Worm (Caenorhabditis elegans): ENCODE data around the gene ZK418.10.
A peak's percentile ranks its signal among the peaks of the same experiment; 100 is the strongest.

Gene ZK418.10

DNA sequence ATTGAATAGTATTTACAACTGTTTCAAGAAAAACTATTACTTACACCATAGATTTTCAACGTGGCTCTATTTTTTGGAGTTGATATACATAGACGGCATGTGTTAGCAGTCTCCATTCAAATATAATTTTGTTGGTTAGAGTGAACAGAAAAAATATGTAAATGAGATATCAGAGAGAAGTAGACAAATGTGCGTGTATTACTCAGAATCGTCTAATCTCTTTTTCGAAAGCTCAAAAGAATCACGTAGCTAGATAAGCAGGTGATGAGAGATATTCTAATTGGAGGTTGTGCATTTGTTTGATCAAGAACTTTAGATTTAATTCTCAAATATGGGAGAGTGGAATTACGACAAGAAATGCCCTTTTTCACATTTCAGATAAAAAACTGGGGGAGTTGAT, at the start of gene ZK418.10:
ZK418.10 (minus strand) TSS at position 148 of the 400 bp plus-strand sequence.
- TF ChIP-seq ztf-4 (tag; optimal IDR thresholded peaks at IDR 0.05) = no peak
- no peak for TF ChIP-seq ama-1 (optimal IDR thresholded peaks at IDR 0.05)
- TF ChIP-seq nhr-28 (tag; optimal IDR thresholded peaks at IDR 0.05) = no peak
- TF ChIP-seq unc-39 (tag; optimal IDR thresholded peaks at IDR 0.05) = no peak
- no peak for TF ChIP-seq lin-39 (tag; optimal IDR thresholded peaks at IDR 0.05)
- TF ChIP-seq jun-1 (tag; optimal IDR thresholded peaks at IDR 0.05) = no peak
- no peak for TF ChIP-seq ZK546.5 (tag; optimal IDR thresholded peaks at IDR 0.05)
- no peak for TF ChIP-seq lin-15B (tag; optimal IDR thresholded peaks at IDR 0.05)
- TF ChIP-seq nhr-237 (tag; optimal IDR thresholded peaks at IDR 0.05) = no peak
- TF ChIP-seq unc-62 (GFP tag; optimal IDR thresholded peaks at IDR 0.05) = no peak
- no peak for TF ChIP-seq skn-1 (tag; optimal IDR thresholded peaks at IDR 0.05)
- TF ChIP-seq lsy-12 (tag; optimal IDR thresholded peaks at IDR 0.05) = no peak
- TF ChIP-seq nhr-76 (tag; optimal IDR thresholded peaks at IDR 0.05) = no peak
- TF ChIP-seq elt-3 (tag; optimal IDR thresholded peaks at IDR 0.05) = no peak
- no peak for TF ChIP-seq nhr-23 (tag; optimal IDR thresholded peaks at IDR 0.05)
- TF ChIP-seq pqm-1 (tag; optimal IDR thresholded peaks at IDR 0.05) = no peak
- TF ChIP-seq ceh-82 (tag; optimal IDR thresholded peaks at IDR 0.05) = no peak
- no peak for TF ChIP-seq fos-1 (tag; optimal IDR thresholded peaks at IDR 0.05)
- no peak for TF ChIP-seq fkh-2 (tag; optimal IDR thresholded peaks at IDR 0.05)

DNA sequence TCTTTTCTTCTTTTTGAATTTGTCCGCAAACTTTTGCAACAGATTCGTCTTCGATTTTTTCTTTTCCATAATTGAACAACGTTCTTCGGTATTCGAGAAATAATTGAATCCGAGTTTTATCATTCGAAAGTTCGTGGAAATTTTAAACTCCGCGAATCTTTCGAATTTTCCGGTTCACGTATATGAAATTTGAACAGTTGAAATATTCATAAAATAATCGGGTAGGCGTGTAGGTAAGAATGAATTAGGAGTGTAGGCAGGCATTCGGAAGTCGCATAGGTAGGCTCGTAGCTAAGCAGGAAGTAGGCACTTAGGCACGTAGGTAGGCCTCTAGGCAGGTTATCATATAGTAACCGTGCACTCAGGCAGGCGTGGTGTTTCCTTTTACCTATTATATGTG, 47.7 kb upstream of the ZK418.10 start, which contains the start of gene B0280.11:
B0280.11 (minus strand) TSS at position 101 of the 400 bp plus-strand sequence.
- TF ChIP-seq unc-39 (tag; optimal IDR thresholded peaks at IDR 0.05) = no peak

DNA sequence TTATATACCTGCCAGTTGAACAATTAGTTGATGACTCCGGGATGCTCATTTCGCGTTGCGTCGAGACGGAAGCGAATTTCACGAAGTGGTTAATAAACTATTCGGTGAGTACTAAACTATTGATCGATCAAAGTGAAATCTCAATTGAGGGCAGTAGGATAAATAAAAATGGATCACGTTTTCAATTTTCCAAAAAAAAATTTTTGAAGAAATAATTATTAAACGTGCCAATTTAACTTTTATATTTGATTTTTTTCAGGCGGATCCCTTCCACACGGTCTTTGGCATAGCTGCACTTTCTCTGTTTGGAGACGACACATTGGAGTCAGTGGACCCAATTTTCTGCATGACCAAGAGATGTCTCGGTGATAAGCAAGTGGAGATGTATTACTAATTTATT, 45.5 kb upstream of the ZK418.10 start, which contains the start of gene B0280.17:
B0280.17 (minus strand) TSS at position 101 of the 400 bp plus-strand sequence.
- TF ChIP-seq unc-39 (tag; optimal IDR thresholded peaks at IDR 0.05) (no peak), nhr-67 (tag; optimal IDR thresholded peaks at IDR 0.05) (no peak), ama-1 (optimal IDR thresholded peaks at IDR 0.05) (no peak), elt-3 (tag; optimal IDR thresholded peaks at IDR 0.05) (no peak)

DNA sequence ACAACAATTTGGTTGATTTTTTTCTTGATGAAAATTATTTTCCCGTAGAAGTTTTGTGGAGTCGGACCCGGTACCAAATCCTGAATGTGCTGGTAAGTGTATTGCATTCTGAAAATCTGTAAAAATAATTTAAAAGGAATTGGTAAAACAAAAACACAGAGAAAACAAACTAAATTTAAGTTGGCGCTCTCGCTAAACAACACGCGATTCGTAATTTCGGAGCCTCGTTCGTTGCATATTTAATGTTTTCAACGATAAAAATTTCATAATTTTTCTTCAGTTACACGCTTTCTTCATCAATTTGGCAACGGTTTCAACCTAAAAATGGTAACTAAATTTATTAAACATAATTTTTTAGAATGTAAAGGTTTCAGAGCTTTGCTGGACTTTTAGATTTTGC, 43.1 kb upstream of the ZK418.10 start, which contains the start of the genes pot-1 and ggtb-1:
pot-1 (minus strand) TSS at position 120 of the 400 bp plus-strand sequence.
ggtb-1 (plus strand) TSS at position 208 of the 400 bp plus-strand sequence.
- TF ChIP-seq nfya-1 (tag; optimal IDR thresholded peaks at IDR 0.05; ENCODE audit: insufficient read depth) = peak; percentile 6
- TF ChIP-seq lin-15B (tag; optimal IDR thresholded peaks at IDR 0.05) = peak; percentile 5
- TF ChIP-seq mdl-1 (tag; optimal IDR thresholded peaks at IDR 0.05) = no peak
- no peak for TF ChIP-seq lsy-12 (tag; optimal IDR thresholded peaks at IDR 0.05)
- no peak for TF ChIP-seq unc-62 (GFP tag; optimal IDR thresholded peaks at IDR 0.05)
- TF ChIP-seq fkh-10 (GFP tag; optimal IDR thresholded peaks at IDR 0.05) = no peak
- TF ChIP-seq pha-4 (tag; optimal IDR thresholded peaks at IDR 0.05) = peak; percentile 31
- no peak for TF ChIP-seq ztf-11 (tag; optimal IDR thresholded peaks at IDR 0.05)
- TF ChIP-seq ceh-82 (tag; optimal IDR thresholded peaks at IDR 0.05) = no peak
- no peak for TF ChIP-seq nhr-12 (tag; optimal IDR thresholded peaks at IDR 0.05)
- no peak for TF ChIP-seq fos-1 (tag; optimal IDR thresholded peaks at IDR 0.05)
- TF ChIP-seq skn-1 (tag; optimal IDR thresholded peaks at IDR 0.05) = no peak
- TF ChIP-seq tbx-2 (tag; optimal IDR thresholded peaks at IDR 0.05) = no peak
- TF ChIP-seq nhr-25 (tag; optimal IDR thresholded peaks at IDR 0.05) = no peak
- TF ChIP-seq elt-2 (tag; optimal IDR thresholded peaks at IDR 0.05) = no peak

DNA sequence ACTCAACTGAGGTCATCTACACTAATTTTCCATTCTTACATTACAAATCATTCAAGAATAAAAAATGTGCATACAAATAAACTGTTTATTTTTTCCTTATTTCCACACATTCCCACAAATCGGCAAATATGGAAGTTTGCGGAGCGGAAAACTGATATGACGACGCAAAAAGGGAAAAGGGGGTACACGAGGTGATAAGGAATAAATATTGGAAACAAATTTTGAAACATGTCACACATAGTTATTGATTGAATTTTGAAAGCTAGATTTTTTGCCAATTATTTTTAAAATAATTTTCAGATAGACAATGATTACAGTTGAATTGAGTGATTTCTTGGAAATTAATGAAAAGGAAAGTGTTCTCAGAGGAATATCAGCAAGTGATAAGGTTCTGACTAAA, 38.1 kb upstream of the ZK418.10 start, which contains the start of gene viro-2:
viro-2 (plus strand) TSS at position 301 of the 400 bp plus-strand sequence.
- peak; percentile 25 for TF ChIP-seq elt-2 (tag; optimal IDR thresholded peaks at IDR 0.05)

DNA sequence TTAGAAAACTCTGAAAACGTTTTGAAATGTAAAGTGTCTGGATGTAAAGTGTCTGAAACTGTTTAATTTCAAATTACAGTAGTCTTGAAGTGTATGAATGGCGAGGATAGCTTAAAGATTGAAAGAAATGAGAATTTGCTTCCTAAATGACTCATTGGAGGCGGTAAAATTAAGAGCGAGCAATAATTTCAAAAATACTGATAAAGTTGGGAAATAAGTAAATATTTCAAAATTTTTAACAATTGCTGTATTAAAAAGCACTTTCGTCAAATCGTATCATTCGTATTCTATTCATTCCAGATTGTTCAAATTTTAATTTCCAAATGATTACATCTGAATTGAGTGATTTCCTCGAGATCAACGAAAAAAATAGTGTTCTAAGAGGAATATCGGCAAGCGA, 33.9 kb upstream of the ZK418.10 start, which contains the start of gene B0280.2:
B0280.2 (plus strand) TSS at position 301 of the 400 bp plus-strand sequence.
- TF ChIP-seq skn-1 (tag; optimal IDR thresholded peaks at IDR 0.05) (no peak), hmg-11 (tag; optimal IDR thresholded peaks at IDR 0.05) (no peak), unc-39 (tag; optimal IDR thresholded peaks at IDR 0.05) (no peak), nhr-77 (tag; optimal IDR thresholded peaks at IDR 0.05) (no peak), pqm-1 (tag; optimal IDR thresholded peaks at IDR 0.05) (no peak), nhr-67 (tag; optimal IDR thresholded peaks at IDR 0.05) (no peak), elt-2 (tag; optimal IDR thresholded peaks at IDR 0.05) (no peak), nhr-23 (tag; optimal IDR thresholded peaks at IDR 0.05) (no peak), ceh-9 (tag; optimal IDR thresholded peaks at IDR 0.05) (no peak), mml-1 (tag; optimal IDR thresholded peaks at IDR 0.05) (no peak)

Measured in whole organism, L3 larva.